Fruit fly (Drosophila melanogaster): Measurements from ENCODE around the gene CG8507.

DNA sequence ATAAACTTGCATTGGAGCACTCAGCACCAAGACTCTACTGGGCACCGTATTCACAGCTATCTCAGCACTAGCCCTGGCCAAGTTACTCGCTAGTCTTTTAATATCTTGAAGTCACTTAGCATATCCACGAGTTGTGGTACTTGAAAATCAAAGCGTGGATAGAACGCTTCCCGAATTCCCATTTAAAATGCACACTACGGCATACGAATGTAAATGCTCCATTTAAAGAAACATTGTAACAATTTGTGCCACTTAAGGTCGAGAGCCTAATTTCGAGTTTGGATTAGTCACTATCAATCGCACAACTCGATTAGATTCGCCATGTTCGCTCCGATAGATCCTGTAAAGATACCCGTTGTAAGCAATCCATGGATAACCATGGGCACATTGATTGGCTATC, 22.6 kb downstream of the CG8507 start, which contains the start of gene eloF:
- no peak for TF ChIP-seq Abd-B (GFP tag; optimal IDR thresholded peaks at IDR 0.05)
- no peak for TF ChIP-seq Dfd (GFP tag; optimal IDR thresholded peaks at IDR 0.05)
- no peak for TF ChIP-seq pan (optimal IDR thresholded peaks at IDR 0.05)
- no peak for TF ChIP-seq rgr (GFP tag; optimal IDR thresholded peaks at IDR 0.05)
- no peak for TF ChIP-seq Jra (GFP tag; optimal IDR thresholded peaks at IDR 0.05)
- no peak for TF ChIP-seq brk (GFP tag; optimal IDR thresholded peaks at IDR 0.05)
